Fruit fly (Drosophila melanogaster): ENCODE data around the gene TkR99D.

TkR99D gene

DNA sequence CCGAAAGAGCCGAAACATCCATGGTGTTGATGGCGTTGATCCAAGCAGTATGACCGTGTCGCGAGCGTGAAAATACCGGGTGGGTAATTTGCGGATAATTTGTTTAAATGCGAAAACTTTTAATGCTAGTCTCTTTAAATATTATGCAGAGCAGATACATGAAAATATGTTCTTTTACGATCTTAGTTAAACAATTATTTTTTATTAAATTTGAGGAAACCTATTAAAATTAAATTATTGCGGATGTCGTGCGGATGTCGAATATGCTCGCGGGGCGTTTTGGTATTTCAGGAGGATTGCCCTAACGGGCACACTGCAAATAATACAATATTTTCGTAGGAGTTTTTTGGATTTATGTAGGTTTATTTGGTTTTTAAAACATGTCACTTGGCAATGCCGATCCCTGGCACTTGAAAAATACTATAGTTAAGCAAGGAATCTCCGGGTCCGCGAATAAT, 36.2 kb downstream of the TkR99D start, which contains the start of the genes Cog7, CG42557 and CG42558 (continued):
- TF ChIP-seq CG10543 (GFP tag; optimal IDR thresholded peaks at IDR 0.05), result no peak
- no peak for TF ChIP-seq vnd (GFP tag; IDR thresholded peaks at IDR 0.05; ENCODE audit: partially characterized antibody)
- no peak for TF ChIP-seq Bdp1 (GFP tag; optimal IDR thresholded peaks at IDR 0.05)
- TF ChIP-seq ato (GFP tag; IDR thresholded peaks at IDR 0.05; ENCODE audit: partially characterized antibody), result no peak
- TF ChIP-seq CG2678 (tag; optimal IDR thresholded peaks at IDR 0.05), result no peak
- no peak for TF ChIP-seq CG12104 (GFP tag; optimal IDR thresholded peaks at IDR 0.05)
- peak; percentile 3 for TF ChIP-seq CG2116 (GFP tag; optimal IDR thresholded peaks at IDR 0.05)
- TF ChIP-seq CG33557 (GFP tag; optimal IDR thresholded peaks at IDR 0.05), result no peak
- TF ChIP-seq br (optimal IDR thresholded peaks at IDR 0.05), result no peak
- TF ChIP-seq MTF-1 (GFP tag; optimal IDR thresholded peaks at IDR 0.05; ENCODE audit: borderline replicate concordance), result no peak
- no peak for TF ChIP-seq CG2875 (GFP tag; optimal IDR thresholded peaks at IDR 0.05)
- no peak for TF ChIP-seq mam (GFP tag; optimal IDR thresholded peaks at IDR 0.05)
- no peak for TF ChIP-seq CG8944 (GFP tag; optimal IDR thresholded peaks at IDR 0.05)
- TF ChIP-seq CG9817 (tag; optimal IDR thresholded peaks at IDR 0.05), result no peak
- TF ChIP-seq Hr51 (GFP tag; optimal IDR thresholded peaks at IDR 0.05), result no peak
- no peak for TF ChIP-seq CG9437 (GFP tag; optimal IDR thresholded peaks at IDR 0.05)
- TF ChIP-seq CG6765 (GFP tag; optimal IDR thresholded peaks at IDR 0.05), result no peak
- TF ChIP-seq trh (GFP tag; optimal IDR thresholded peaks at IDR 0.05), result no peak
- TF ChIP-seq Myb (GFP tag; optimal IDR thresholded peaks at IDR 0.05), result no peak
- no peak for TF ChIP-seq CG15479 (GFP tag; optimal IDR thresholded peaks at IDR 0.05)
- TF ChIP-seq onecut (GFP tag; IDR thresholded peaks at IDR 0.05), result no peak
- no peak for TF ChIP-seq Nf-YA (GFP tag; IDR thresholded peaks at IDR 0.05)
- TF ChIP-seq CG4707 (GFP tag; optimal IDR thresholded peaks at IDR 0.05), result no peak
- no peak for TF ChIP-seq CG3281 (GFP tag; optimal IDR thresholded peaks at IDR 0.05)
- TF ChIP-seq CG1832 (GFP tag; optimal IDR thresholded peaks at IDR 0.05), result no peak
- no peak for TF ChIP-seq lmd (GFP tag; IDR thresholded peaks at IDR 0.05)
- TF ChIP-seq MESR4 (GFP tag; optimal IDR thresholded peaks at IDR 0.05), result peak; percentile 28
- TF ChIP-seq rib (GFP tag; IDR thresholded peaks at IDR 0.05), result no peak
- TF ChIP-seq chm (GFP tag; IDR thresholded peaks at IDR 0.05), result no peak
- TF ChIP-seq CG11560 (tag; IDR thresholded peaks at IDR 0.05), result no peak
- no peak for TF ChIP-seq CG2712 (tag; optimal IDR thresholded peaks at IDR 0.05)
- no peak for TF ChIP-seq Ravus (GFP tag; IDR thresholded peaks at IDR 0.05)
- no peak for TF ChIP-seq CG5180 (GFP tag; optimal IDR thresholded peaks at IDR 0.05)
- TF ChIP-seq disco-r (GFP tag; optimal IDR thresholded peaks at IDR 0.05), result no peak
- no peak for TF ChIP-seq CG6683 (GFP tag; optimal IDR thresholded peaks at IDR 0.05)
- no peak for TF ChIP-seq Bteb2 (GFP tag; optimal IDR thresholded peaks at IDR 0.05)
- TF ChIP-seq sqz (GFP tag; optimal IDR thresholded peaks at IDR 0.05), result no peak
- no peak for TF ChIP-seq Lim3 (GFP tag; IDR thresholded peaks at IDR 0.05)
- TF ChIP-seq her (GFP tag; optimal IDR thresholded peaks at IDR 0.05), result no peak
- no peak for TF ChIP-seq CG8478 (optimal IDR thresholded peaks at IDR 0.05)
- TF ChIP-seq shn (GFP tag; optimal IDR thresholded peaks at IDR 0.05), result no peak
- no peak for TF ChIP-seq sna (GFP tag; IDR thresholded peaks at IDR 0.05; ENCODE audit: partially characterized antibody)
- TF ChIP-seq Spps (tag; optimal IDR thresholded peaks at IDR 0.05), result no peak
- TF ChIP-seq MBD-R2 (GFP tag; IDR thresholded peaks at IDR 0.05), result peak; percentile 83
- TF ChIP-seq CG12299 (tag; optimal IDR thresholded peaks at IDR 0.05), result no peak
- TF ChIP-seq CG9609 (GFP tag; optimal IDR thresholded peaks at IDR 0.05), result no peak
- TF ChIP-seq CG7839 (tag; optimal IDR thresholded peaks at IDR 0.05), result no peak
- no peak for TF ChIP-seq Meics (GFP tag; optimal IDR thresholded peaks at IDR 0.05)
- TF ChIP-seq kni (GFP tag; optimal IDR thresholded peaks at IDR 0.05), result no peak
- peak; percentile 48 for TF ChIP-seq CG4617 (GFP tag; optimal IDR thresholded peaks at IDR 0.05; ENCODE audit: borderline replicate concordance)
- TF ChIP-seq CG3995 (GFP tag; optimal IDR thresholded peaks at IDR 0.05), result no peak
- TF ChIP-seq CG12391 (tag; optimal IDR thresholded peaks at IDR 0.05), result no peak
